Fruit fly (Drosophila melanogaster) whole organism, pupa: ENCODE measurements around the gene ClC-c.

Experiments
- CG10348 ChIP-seq: fragments of 200-800 bp; sonication (Bioruptor generic); IDR thresholded peaks from 2 replicates; pipeline ENCODE4 v1.3.6; 2022; ENCODE audit warnings: missing biosample characterization, missing genetic modification characterization
- CG12605 ChIP-seq: fragments of 200-800 bp; sonication (Bioruptor generic); IDR thresholded peaks from 2 replicates; pipeline ENCODE4 v1.3.6; 2022; ENCODE audit warnings: missing biosample characterization, missing genetic modification characterization
- CG13204 ChIP-seq: fragments of 200-800 bp; sonication (Bioruptor generic); optimal IDR thresholded peaks from 2 replicates; lab custom pipeline; 2018; ENCODE audit warnings: missing biosample characterization, mild to moderate bottlenecking, missing genetic modification characterization, moderate library complexity
- CG14655 ChIP-seq: fragments of 200-800 bp; sonication (Bioruptor generic); optimal IDR thresholded peaks from 3 replicates; lab custom pipeline; 2017; ENCODE audit warnings: mild to moderate bottlenecking, missing biosample characterization, missing genetic modification reagents, missing genetic modification characterization
- CG17806 ChIP-seq: fragments of 200-800 bp; sonication (Bioruptor generic); optimal IDR thresholded peaks from 2 replicates; lab custom pipeline; 2018; ENCODE audit warnings: missing biosample characterization, mild to moderate bottlenecking, missing genetic modification characterization, moderate library complexity
- CG32121 ChIP-seq: fragments of 200-800 bp; sonication (Bioruptor generic); IDR thresholded peaks from 2 replicates; pipeline ENCODE4 v1.3.6; 2022; ENCODE audit warnings: missing biosample characterization, missing genetic modification characterization
- CG34367 ChIP-seq: fragments of 200-800 bp; sonication (Bioruptor generic); optimal IDR thresholded peaks from 2 replicates; lab custom pipeline; 2018; ENCODE audit warnings: missing biosample characterization, mild to moderate bottlenecking, missing genetic modification characterization
- CG8159 ChIP-seq: fragments of 200-800 bp; sonication (Bioruptor generic); optimal IDR thresholded peaks from 3 replicates; lab custom pipeline; 2018; ENCODE audit warnings: missing biosample characterization, mild to moderate bottlenecking, missing genetic modification characterization, moderate library complexity
- EcR ChIP-seq: fragments of 200-800 bp; sonication (Bioruptor generic); optimal IDR thresholded peaks from 3 replicates; lab custom pipeline; 2019; ENCODE audit warnings: missing biosample characterization, missing genetic modification characterization, mild to moderate bottlenecking, moderate library complexity, missing genetic modification reagents
- Pif1B ChIP-seq: fragments of 200-800 bp; sonication (Bioruptor generic); optimal IDR thresholded peaks from 3 replicates; lab custom pipeline; 2016; ENCODE audit warnings: missing biosample characterization, missing genetic modification characterization
- Snoo ChIP-seq: fragments of 200-800 bp; sonication (Bioruptor generic); optimal IDR thresholded peaks from 3 replicates; lab custom pipeline; 2017; ENCODE audit warnings: missing biosample characterization, mild to moderate bottlenecking, missing genetic modification characterization, inconsistent platforms

- TF ChIP-seq CG12605 (GFP tag; lab: Robert Waterston, UW) (peak; percentile 65; the same call in 1 of the 2 replicates), Pif1B (GFP tag; lab: Kevin White, UChicago) (no peak), EcR (GFP tag; lab: Kevin White, UChicago) (no peak), CG34367 (tag; lab: Kevin White, UChicago) (no peak), CG32121 (GFP tag; lab: Robert Waterston, UW) (peak; percentile 64), CG13204 (GFP tag; lab: Kevin White, UChicago) (peak; percentile 20), Snoo (tag; lab: Kevin White, UChicago) (no peak), CG17806 (no peak), CG14655 (GFP tag; lab: Kevin White, UChicago) (peak; percentile 42), CG8159 (no peak), CG10348 (GFP tag; lab: Robert Waterston, UW) (no peak)
These were observed 40.0 kb upstream of the ClC-c start for dm6 chr3L:16049955-16050886.
